Fruit fly (Drosophila melanogaster) whole organism, embryonic: Measurements from ENCODE around the gene trk.

Source experiments
- Abd-B ChIP-seq: fragments of 200-800 bp; sonication (Bioruptor generic); optimal IDR thresholded peaks from 2 replicates; lab custom pipeline; 2018; ENCODE audit warnings: missing biosample characterization, mild to moderate bottlenecking, missing genetic modification characterization, moderate library complexity
- Atf-2 ChIP-seq: fragments of 200-800 bp; sonication (Bioruptor generic); optimal IDR thresholded peaks from 2 replicates; lab custom pipeline; 2016; ENCODE audit warnings: missing biosample characterization, missing genetic modification characterization
- CG10565 ChIP-seq: fragments of 200-800 bp; sonication (Bioruptor generic); optimal IDR thresholded peaks from 3 replicates; lab custom pipeline; 2016; ENCODE audit warnings: missing biosample characterization, mild to moderate bottlenecking, missing genetic modification characterization
- CG12071 ChIP-seq: fragments of 200-800 bp; sonication (Bioruptor generic); optimal IDR thresholded peaks from 3 replicates; lab custom pipeline; 2018; ENCODE audit warnings: missing biosample characterization, mild to moderate bottlenecking, missing genetic modification characterization
- CG12104 ChIP-seq: fragments of 200-800 bp; sonication (Bioruptor generic); optimal IDR thresholded peaks from 3 replicates; lab custom pipeline; 2016; ENCODE audit warnings: missing biosample characterization, missing genetic modification characterization
- CG15269 ChIP-seq: fragments of 200-800 bp; sonication (Bioruptor generic); optimal IDR thresholded peaks from 2 replicates; lab custom pipeline; 2018; ENCODE audit warnings: missing biosample characterization, mild to moderate bottlenecking, missing genetic modification characterization, moderate library complexity
- CG15696 ChIP-seq: fragments of 200-800 bp; sonication (Bioruptor generic); optimal IDR thresholded peaks from 2 replicates; lab custom pipeline; 2019; ENCODE audit warnings: missing biosample characterization, mild to moderate bottlenecking, missing genetic modification characterization, moderate library complexity
- CG16779 ChIP-seq: fragments of 200-800 bp; sonication (Bioruptor generic); IDR thresholded peaks from 2 replicates; pipeline ENCODE4 v1.3.6; 2022; ENCODE audit warnings: missing biosample characterization, missing genetic modification characterization
- CG1832 ChIP-seq: fragments of 200-800 bp; sonication (Bioruptor generic); optimal IDR thresholded peaks from 2 replicates; lab custom pipeline; 2017; ENCODE audit warnings: missing biosample characterization, mild to moderate bottlenecking, missing genetic modification characterization, inconsistent platforms
- CG18599 ChIP-seq: fragments of 200-800 bp; sonication (Bioruptor generic); optimal IDR thresholded peaks from 3 replicates; lab custom pipeline; 2017; ENCODE audit warnings: missing biosample characterization, missing genetic modification characterization, mild to moderate bottlenecking, moderate library complexity, missing genetic modification reagents
- CG2129 ChIP-seq: fragments of 200-800 bp; sonication (Bioruptor generic); IDR thresholded peaks from 2 replicates; pipeline ENCODE4 v1.3.6; 2022; ENCODE audit warnings: missing biosample characterization, missing genetic modification characterization; ENCODE audit not compliant: partially characterized antibody
- CG2712 ChIP-seq: fragments of 200-800 bp; optimal IDR thresholded peaks from 3 replicates; lab custom pipeline; 2019; ENCODE audit warnings: missing biosample characterization, mild to moderate bottlenecking, missing genetic modification characterization, moderate library complexity
- CG2875 ChIP-seq: fragments of 200-800 bp; sonication (Bioruptor generic); optimal IDR thresholded peaks from 2 replicates; lab custom pipeline; 2017; ENCODE audit warnings: missing biosample characterization, mild to moderate bottlenecking, missing genetic modification characterization, missing genetic modification reagents
- CG2889 ChIP-seq: fragments of 200-800 bp; sonication (Bioruptor generic); IDR thresholded peaks from 3 replicates; pipeline ENCODE4 v1.3.6; 2022; ENCODE audit warnings: missing biosample characterization, missing genetic modification characterization
- CG31365 ChIP-seq: fragments of 200-800 bp; sonication (Bioruptor generic); optimal IDR thresholded peaks from 2 replicates; lab custom pipeline; 2018; ENCODE audit warnings: missing biosample characterization, mild to moderate bottlenecking, missing genetic modification characterization
- CG32772 ChIP-seq: fragments of 200-800 bp; sonication (Bioruptor generic); IDR thresholded peaks from 2 replicates; pipeline ENCODE4 v1.3.6; 2022; ENCODE audit warnings: missing biosample characterization, missing genetic modification characterization
- CG4282 ChIP-seq: fragments of 200-800 bp; sonication (Bioruptor generic); optimal IDR thresholded peaks from 2 replicates; lab custom pipeline; 2016; ENCODE audit warnings: missing biosample characterization, missing genetic modification characterization
- CG4360 ChIP-seq: fragments of 200-800 bp; sonication (Bioruptor generic); IDR thresholded peaks from 2 replicates; pipeline ENCODE4 v1.3.6; 2022; ENCODE audit warnings: missing biosample characterization, missing genetic modification characterization
- CG6272 ChIP-seq: fragments of 200-800 bp; sonication (Bioruptor generic); IDR thresholded peaks from 2 replicates; pipeline ENCODE4 v1.3.6; 2022; ENCODE audit warnings: missing biosample characterization, missing genetic modification characterization
- CG6854 ChIP-seq: fragments of 200-800 bp; sonication (Bioruptor generic); optimal IDR thresholded peaks from 3 replicates; lab custom pipeline; 2017; ENCODE audit warnings: missing biosample characterization, mild to moderate bottlenecking, missing genetic modification characterization
- CG8478 ChIP-seq: fragments of >200 bp; optimal IDR thresholded peaks from 2 replicates; lab custom pipeline; 2018
- Doc3 ChIP-seq: fragments of 200-800 bp; sonication (Bioruptor generic); IDR thresholded peaks from 3 replicates; pipeline ENCODE4 v1.3.6; 2022; ENCODE audit warnings: missing biosample characterization, missing genetic modification characterization; ENCODE audit not compliant: partially characterized antibody
- Eip74EF ChIP-seq, 2 experiments: fragments of 200-800 bp in 1 of 2; fragments of >200 bp in 1 of 2; sonication (Bioruptor generic) in 1 of 2; optimal IDR thresholded peaks; 2 replicates each; lab custom pipeline; 2017 to 2019; ENCODE audit warnings: missing biosample characterization in 2 of 2, missing genetic modification characterization in 2 of 2, mild to moderate bottlenecking in 1 of 2, moderate library complexity in 1 of 2
- Gug ChIP-seq: fragments of 200-800 bp; sonication (Bioruptor generic); IDR thresholded peaks from 4 replicates; pipeline ENCODE4 v1.3.6; 2022; ENCODE audit warnings: missing biosample characterization, missing genetic modification characterization
- Hmx ChIP-seq: fragments of 200-800 bp; sonication (Bioruptor generic); optimal IDR thresholded peaks from 2 replicates; lab custom pipeline; 2016; ENCODE audit warnings: missing biosample characterization, missing genetic modification characterization
- MTF-1 ChIP-seq: fragments of 200-800 bp; sonication (Bioruptor generic); optimal IDR thresholded peaks from 2 replicates; lab custom pipeline; 2018; ENCODE audit warnings: missing biosample characterization, mild to moderate bottlenecking, missing genetic modification characterization, borderline replicate concordance
- Myb ChIP-seq: fragments of 200-800 bp; sonication (Bioruptor generic); optimal IDR thresholded peaks from 2 replicates; lab custom pipeline; 2016; ENCODE audit warnings: missing biosample characterization, missing genetic modification characterization
- Nf-YA ChIP-seq: fragments of 200-800 bp; sonication (Bioruptor generic); IDR thresholded peaks from 2 replicates; pipeline ENCODE4 v1.3.6; 2022; ENCODE audit warnings: missing biosample characterization, missing genetic modification characterization
- Xbp1 ChIP-seq: fragments of 200-800 bp; sonication (Bioruptor generic); optimal IDR thresholded peaks from 3 replicates; lab custom pipeline; 2016; ENCODE audit warnings: missing biosample characterization, mild to moderate bottlenecking, missing genetic modification characterization
- ap ChIP-seq: fragments of 200-800 bp; sonication (Bioruptor generic); IDR thresholded peaks from 2 replicates; pipeline ENCODE4 v1.3.6; 2022; ENCODE audit warnings: missing biosample characterization, missing genetic modification characterization
- az2 ChIP-seq: fragments of 200-800 bp; sonication (Bioruptor generic); optimal IDR thresholded peaks from 3 replicates; lab custom pipeline; 2016; ENCODE audit warnings: missing biosample characterization, missing genetic modification characterization
- br ChIP-seq: fragments of >200 bp; optimal IDR thresholded peaks from 2 replicates; lab custom pipeline; 2017
- cato ChIP-seq: fragments of 200-800 bp; sonication (Bioruptor generic); optimal IDR thresholded peaks from 2 replicates; lab custom pipeline; 2016; ENCODE audit warnings: missing biosample characterization, missing genetic modification characterization, borderline replicate concordance
- chm ChIP-seq: fragments of 200-800 bp; sonication (Bioruptor generic); IDR thresholded peaks from 2 replicates; pipeline ENCODE4 v1.3.6; 2022; ENCODE audit warnings: missing biosample characterization, missing genetic modification characterization
- corto ChIP-seq: fragments of 200-800 bp; sonication (Bioruptor generic); optimal IDR thresholded peaks from 2 replicates; lab custom pipeline; 2016; ENCODE audit warnings: missing biosample characterization, mild to moderate bottlenecking, missing genetic modification characterization, moderate library complexity
- dan ChIP-seq: fragments of 200-800 bp; sonication (Bioruptor generic); IDR thresholded peaks from 2 replicates; pipeline ENCODE4 v1.3.6; 2022; ENCODE audit warnings: missing biosample characterization, missing genetic modification characterization
- danr ChIP-seq: fragments of 200-800 bp; sonication (Bioruptor generic); IDR thresholded peaks from 2 replicates; pipeline ENCODE4 v1.3.6; 2022; ENCODE audit warnings: missing biosample characterization, missing genetic modification characterization
- emc ChIP-seq: fragments of 200-800 bp; sonication (Bioruptor generic); optimal IDR thresholded peaks from 2 replicates; lab custom pipeline; 2016; ENCODE audit warnings: missing biosample characterization, missing genetic modification characterization
- inv ChIP-seq: fragments of 200-800 bp; sonication (Bioruptor generic); IDR thresholded peaks from 2 replicates; pipeline ENCODE4 v1.3.6; 2022; ENCODE audit warnings: missing biosample characterization, missing genetic modification characterization; ENCODE audit not compliant: partially characterized antibody
- lola ChIP-seq, 3 experiments: fragments of >200 bp in 2 of 3; fragments of 200-800 bp in 1 of 3; sonication (Bioruptor generic) in 1 of 3; optimal IDR thresholded peaks; 2 replicates each; lab custom pipeline; 2017 to 2019; ENCODE audit warnings: missing biosample characterization in 3 of 3, missing genetic modification characterization in 3 of 3, mild to moderate bottlenecking in 1 of 3, moderate library complexity in 1 of 3
- lov ChIP-seq, 2 experiments: fragments of 200-800 bp in 1 of 2; fragments of >200 bp in 1 of 2; sonication (Bioruptor generic) in 1 of 2; IDR thresholded peaks in 1 of 2; optimal IDR thresholded peaks in 1 of 2; 2 replicates in 1 of 2; 3 replicates in 1 of 2; pipeline versions ENCODE4 v1.3.6 to Lab custom; 2017 to 2022; ENCODE audit warnings: missing biosample characterization in 1 of 2, missing genetic modification characterization in 1 of 2
- luna ChIP-seq: fragments of 200-800 bp; sonication (Bioruptor generic); optimal IDR thresholded peaks from 2 replicates; lab custom pipeline; 2016; ENCODE audit warnings: missing biosample characterization, missing genetic modification characterization
- mam ChIP-seq: fragments of 200-800 bp; sonication (Bioruptor generic); optimal IDR thresholded peaks from 3 replicates; lab custom pipeline; 2016; ENCODE audit warnings: missing biosample characterization, missing genetic modification characterization
- mirr ChIP-seq: fragments of 200-800 bp; sonication (Bioruptor generic); optimal IDR thresholded peaks from 3 replicates; lab custom pipeline; 2018; ENCODE audit warnings: missing biosample characterization, mild to moderate bottlenecking, missing genetic modification characterization
- nau ChIP-seq: fragments of 200-800 bp; sonication (Bioruptor generic); optimal IDR thresholded peaks from 3 replicates; lab custom pipeline; 2017; ENCODE audit warnings: missing biosample characterization, mild to moderate bottlenecking, missing genetic modification characterization, missing genetic modification reagents
- pros ChIP-seq: fragments of 200-800 bp; sonication (Bioruptor generic); optimal IDR thresholded peaks from 3 replicates; lab custom pipeline; 2019; ENCODE audit warnings: missing biosample characterization, mild to moderate bottlenecking, missing genetic modification characterization, moderate library complexity
- ranshi ChIP-seq: fragments of 200-800 bp; sonication (Bioruptor generic); IDR thresholded peaks from 2 replicates; pipeline ENCODE4 v1.3.6; 2022; ENCODE audit warnings: missing biosample characterization, missing genetic modification characterization
- rib ChIP-seq: fragments of 200-800 bp; sonication (Bioruptor generic); IDR thresholded peaks from 2 replicates; pipeline ENCODE4 v1.3.6; 2022; ENCODE audit warnings: missing biosample characterization, missing genetic modification characterization
- sim ChIP-seq: fragments of 200-800 bp; sonication (Bioruptor generic); IDR thresholded peaks from 2 replicates; pipeline ENCODE4 v1.3.6; 2022; ENCODE audit warnings: missing biosample characterization, missing genetic modification characterization
- stc ChIP-seq: fragments of 200-800 bp; sonication (Bioruptor generic); IDR thresholded peaks from 2 replicates; pipeline ENCODE4 v1.3.6; 2022; ENCODE audit warnings: missing biosample characterization, missing genetic modification characterization
- vfl ChIP-seq: fragments of 200-800 bp; sonication (Bioruptor generic); optimal IDR thresholded peaks from 2 replicates; lab custom pipeline; 2016; ENCODE audit warnings: missing biosample characterization, missing genetic modification characterization
- yki ChIP-seq: fragments of >200 bp; optimal IDR thresholded peaks from 3 replicates; lab custom pipeline; 2018

trk gene

DNA sequence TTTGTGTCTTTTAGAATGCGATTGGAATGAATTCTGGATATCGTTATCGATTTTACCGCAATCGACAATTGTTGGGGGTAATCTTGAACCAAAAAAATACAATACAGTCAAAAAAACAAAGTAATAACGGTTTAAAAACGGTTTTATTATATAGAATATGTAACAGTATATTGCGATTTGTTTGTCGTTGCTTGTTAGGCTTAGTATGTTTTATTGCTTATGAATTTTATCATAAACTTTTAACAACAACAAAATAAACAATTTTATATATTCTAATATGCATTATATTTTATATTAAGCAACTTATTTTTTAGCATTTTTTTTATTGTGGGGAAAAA lies 27.7 kb upstream of the trk start, which contains the start of gene CYLD (continued):
- no peak for TF ChIP-seq MTF-1 (GFP tag; lab: Kevin White, UChicago)
- TF ChIP-seq inv (GFP tag; lab: Robert Waterston, UW) = no peak
- no peak; the same call in 1 of the 2 replicates for TF ChIP-seq ap
- no peak for TF ChIP-seq Atf-2
- peak; percentile 81 for TF ChIP-seq CG15269 (tag; lab: Kevin White, UChicago)
- peak; percentile 49 for TF ChIP-seq CG15696 (tag; lab: Kevin White, UChicago)
- TF ChIP-seq CG2889 (GFP tag; lab: Robert Waterston, UW) = no peak
- no peak for TF ChIP-seq nau
- TF ChIP-seq Abd-B (GFP tag; lab: Kevin White, UChicago) = no peak
- peak; percentile 77 for TF ChIP-seq Xbp1 (GFP tag; lab: Kevin White, UChicago)
- no peak for TF ChIP-seq br (lab: Kevin White, UChicago)
- TF ChIP-seq lov (optimal IDR thresholded peaks at IDR 0.05; lab: Kevin White, UChicago) = no peak
- no peak; the same call in 2 of the 3 replicates for TF ChIP-seq lov (GFP tag; IDR thresholded peaks at IDR 0.05; lab: Robert Waterston, UW)
- TF ChIP-seq vfl (GFP tag; lab: Kevin White, UChicago) = no peak
- no peak for TF ChIP-seq CG31365 (tag; lab: Kevin White, UChicago)
- TF ChIP-seq yki (lab: Kevin White, UChicago) = no peak
- peak; percentile 77 for TF ChIP-seq stc (GFP tag; lab: Robert Waterston, UW)
- no peak for TF ChIP-seq rib
- TF ChIP-seq CG6854 (GFP tag; lab: Kevin White, UChicago) = peak; percentile 27
- TF ChIP-seq CG12071 (GFP tag; lab: Kevin White, UChicago) = no peak
- TF ChIP-seq chm = no peak
- peak in 1 of 3 experiments; percentile 56 for TF ChIP-seq lola (GFP tag; optimal IDR thresholded peaks at IDR 0.05; lab: Kevin White, UChicago)
- peak; percentile 15 for TF ChIP-seq CG12104 (GFP tag; lab: Kevin White, UChicago)
- TF ChIP-seq CG2712 = peak; percentile 85
- no peak for TF ChIP-seq CG4360 (GFP tag; lab: Robert Waterston, UW)
- no peak for TF ChIP-seq CG32772 (GFP tag; lab: Robert Waterston, UW)
- no peak for TF ChIP-seq CG1832 (GFP tag; lab: Kevin White, UChicago)
- TF ChIP-seq ranshi (GFP tag; lab: Robert Waterston, UW) = no peak; the same call in 1 of the 2 replicates
- no peak for TF ChIP-seq CG16779
- peak; percentile 30 for TF ChIP-seq mam (GFP tag; lab: Kevin White, UChicago)
- TF ChIP-seq CG2129 (GFP tag; lab: Robert Waterston, UW) = no peak
- no peak for TF ChIP-seq CG10565 (GFP tag; lab: Kevin White, UChicago)
- TF ChIP-seq Myb (GFP tag; lab: Kevin White, UChicago) = no peak
- no peak for TF ChIP-seq Gug (GFP tag; lab: Robert Waterston, UW)
- peak; percentile 32 for TF ChIP-seq Hmx
- TF ChIP-seq CG8478 (lab: Kevin White, UChicago) = no peak
- TF ChIP-seq sim = no peak
- peak; percentile 41 for TF ChIP-seq CG2875 (GFP tag; lab: Kevin White, UChicago)
- no peak for TF ChIP-seq danr (GFP tag; lab: Robert Waterston, UW)
- TF ChIP-seq corto = no peak
- TF ChIP-seq emc (GFP tag; lab: Kevin White, UChicago) = no peak
- peak; percentile 19 for TF ChIP-seq cato (GFP tag; lab: Kevin White, UChicago)
- no peak for TF ChIP-seq CG18599
- no peak for TF ChIP-seq Doc3 (GFP tag; lab: Robert Waterston, UW)
- no peak for TF ChIP-seq mirr (GFP tag; lab: Kevin White, UChicago)
- TF ChIP-seq Nf-YA (GFP tag; lab: Robert Waterston, UW) = 0 out of 2 replicates have a peak, but pooled peaks have one; percentile 35
- no peak for TF ChIP-seq CG4282
- no peak for TF ChIP-seq dan (GFP tag; lab: Robert Waterston, UW)
- no peak for TF ChIP-seq pros
- TF ChIP-seq luna (GFP tag; lab: Kevin White, UChicago) = no peak
- no peak for TF ChIP-seq CG6272 (GFP tag; lab: Robert Waterston, UW)
- peak in 1 of 2 experiments; percentile 64 for TF ChIP-seq Eip74EF (GFP tag; optimal IDR thresholded peaks at IDR 0.05; lab: Kevin White, UChicago)
- peak; percentile 77 for TF ChIP-seq az2 (GFP tag; lab: Kevin White, UChicago)
